Fruit fly (Drosophila melanogaster) S2 (cell line): ENCODE data around the gene Polr3F.

ENCODE experiments used
- CG8478 ChIP-seq: fragments of >200 bp; optimal IDR thresholded peaks from 2 replicates; lab custom pipeline; 2018
- CTCF ChIP-seq, 2 experiments: fragments of >200 bp; optimal IDR thresholded peaks; 2 replicates each; lab custom pipeline; 2018

DNA sequence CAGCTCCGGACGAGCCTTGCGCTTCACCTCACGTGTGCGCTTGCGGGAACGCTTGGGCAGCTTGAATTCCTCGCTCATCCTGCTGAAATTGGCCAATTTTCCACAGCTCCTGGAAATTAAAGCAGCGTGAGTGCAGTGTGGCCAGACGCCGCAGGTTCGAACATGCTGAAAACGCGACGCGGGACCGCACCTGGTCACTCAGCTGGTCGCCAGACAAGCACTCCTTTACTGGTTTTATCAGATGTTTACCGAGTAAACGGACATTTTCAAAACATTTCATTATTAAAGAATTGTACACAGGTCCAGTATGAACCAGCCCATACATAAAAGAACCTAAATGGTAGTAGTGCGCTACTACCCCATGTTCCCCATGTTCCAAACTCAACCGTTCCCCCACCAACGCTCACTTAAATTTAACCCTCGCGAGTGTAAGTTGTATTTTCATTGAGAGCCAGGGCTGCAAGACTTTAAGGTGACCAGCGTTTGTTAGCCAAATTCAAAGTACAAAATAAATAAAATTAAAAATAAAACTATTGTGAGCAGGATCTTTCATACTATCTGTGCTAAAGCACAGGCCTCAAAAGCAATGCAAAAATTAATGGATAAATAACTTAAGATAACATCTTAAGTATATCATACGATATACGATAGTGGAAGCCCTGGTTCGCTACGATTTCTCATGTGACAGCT lies 4.8 kb downstream of the Polr3F start, which contains the start of the genes JMJD6, CG7071 and Muted:
- TF ChIP-seq CG8478 (lab: Kevin White, UChicago) (no peak), CTCF (optimal IDR thresholded peaks at IDR 0.05; lab: Kevin White, UChicago) (peak in 1 of 2 experiments; percentile 32)
